Fruit fly (Drosophila melanogaster) S2 (cell line): ENCODE data around the gene CG14990.

Source experiments
- CG8478 ChIP-seq: fragments of >200 bp; optimal IDR thresholded peaks from 2 replicates; lab custom pipeline; 2018
- CTCF ChIP-seq, 2 experiments: fragments of >200 bp; optimal IDR thresholded peaks; 2 replicates each; lab custom pipeline; 2018

dm6 chr3L:4047635-4048034 lies 45.4 kb upstream of the CG14990 start, which contains the start of gene Dpy-30L2:
- no peak for TF ChIP-seq CG8478 (lab: Kevin White, UChicago)
- no peak for TF ChIP-seq CTCF (optimal IDR thresholded peaks at IDR 0.05; lab: Kevin White, UChicago)
